1 worm cellular context compared by ENCODE assay signal in the genomic region with DNA sequence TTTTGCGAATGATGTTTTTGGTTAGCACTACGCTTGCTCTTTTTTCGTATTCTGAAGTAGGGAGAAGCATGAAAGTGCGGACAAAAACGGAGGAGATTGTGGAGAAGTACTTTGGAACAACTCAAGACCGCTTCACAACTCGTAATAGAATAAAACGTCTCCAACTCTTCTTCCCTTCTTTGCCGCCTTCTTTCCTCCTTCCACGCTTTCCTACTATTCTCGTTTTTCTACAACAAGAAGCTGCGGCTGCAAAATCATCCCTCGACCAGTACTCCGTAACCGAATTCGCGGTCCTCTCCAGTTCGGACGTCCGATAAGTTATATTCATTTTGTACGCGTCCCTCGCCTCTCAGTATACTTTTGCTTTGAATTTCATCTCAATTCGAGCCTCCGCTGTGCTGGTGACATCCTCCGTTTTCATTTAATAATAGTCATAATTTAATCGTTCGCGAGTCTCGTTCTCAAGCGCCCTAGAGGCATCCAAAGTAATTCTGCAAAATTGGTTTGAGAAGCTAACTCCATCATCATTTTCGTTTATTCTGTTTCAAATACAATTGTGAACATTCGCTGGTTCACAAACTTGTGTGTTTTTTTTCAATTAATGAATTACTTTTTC.
TF ChIP-seq lines count a peak whose summit lies in the region.

No protein-coding gene starts in this region.

TF ChIP-seq in whole organism, L4 larva, 104 proteins besides CTCF, POLR2A, EP300 and RAD21 (continued from another document):
- TF ChIP-seq fkh-10 (GFP tag; optimal IDR thresholded peaks at IDR 0.05; lab: Kevin White, UChicago) (peak; percentile 78), mep-1 (tag; optimal IDR thresholded peaks at IDR 0.05; lab: Kevin White, UChicago) (no peak), hlh-11 (tag; optimal IDR thresholded peaks at IDR 0.05; lab: Kevin White, UChicago) (no peak), lin-13 (GFP tag; optimal IDR thresholded peaks at IDR 0.05; lab: Kevin White, UChicago) (no peak), F49E8.2 (tag; optimal IDR thresholded peaks at IDR 0.05; lab: Kevin White, UChicago; ENCODE audit: borderline replicate concordance) (no peak), nhr-111 (GFP tag; optimal IDR thresholded peaks at IDR 0.05; lab: Kevin White, UChicago) (no peak), mdt-29 (GFP tag; IDR thresholded peaks at IDR 0.05; lab: Robert Waterston, UW) (no peak)
